Worm (Caenorhabditis elegans) whole organism, late embryonic: Measurements from ENCODE around the gene srv-11.

Experiments
- K02D7.2 ChIP-seq: sonication (generic microtip); optimal IDR thresholded peaks from 2 replicates; lab custom pipeline; 2017; ENCODE audit warnings: mild to moderate bottlenecking, missing genetic modification characterization, missing compliant biosample characterization
- K09A11.1 ChIP-seq: sonication (generic microtip); optimal IDR thresholded peaks from 2 replicates; lab custom pipeline; 2017; ENCODE audit warnings: antibody characterized with exemption, mild to moderate bottlenecking, missing genetic modification characterization, missing compliant biosample characterization; ENCODE audit not compliant: insufficient read depth
- ama-1 ChIP-seq: fragments of 150-350 bp; optimal IDR thresholded peaks from 2 replicates; lab custom pipeline; 2014
- ceh-6 ChIP-seq: fragments of 200-800 bp; sonication (Bioruptor generic); optimal IDR thresholded peaks from 2 replicates; lab custom pipeline; 2018; ENCODE audit warnings: mild to moderate bottlenecking, missing genetic modification characterization, missing compliant biosample characterization
- ceh-9 ChIP-seq: sonication (generic microtip); optimal IDR thresholded peaks from 2 replicates; lab custom pipeline; 2016; ENCODE audit warnings: mild to moderate bottlenecking, missing genetic modification characterization, inconsistent platforms, missing compliant biosample characterization
- fkh-10 ChIP-seq: fragments of 150-350 bp; optimal IDR thresholded peaks from 2 replicates; lab custom pipeline; 2014; ENCODE audit warnings: missing biosample characterization, missing genetic modification reagents, missing genetic modification characterization
- madf-2 ChIP-seq: sonication (generic microtip); optimal IDR thresholded peaks from 2 replicates; lab custom pipeline; 2017; ENCODE audit warnings: missing genetic modification characterization, missing compliant biosample characterization
- odd-2 ChIP-seq: sonication (generic microtip); optimal IDR thresholded peaks from 2 replicates; lab custom pipeline; 2017; ENCODE audit warnings: antibody characterized with exemption, mild to moderate bottlenecking, missing genetic modification characterization, missing compliant biosample characterization
- pax-1 ChIP-seq: fragments of 150-350 bp; optimal IDR thresholded peaks from 2 replicates; lab custom pipeline; 2014; ENCODE audit warnings: missing biosample characterization, missing genetic modification characterization
- pqm-1 ChIP-seq: sonication (generic microtip); optimal IDR thresholded peaks from 2 replicates; lab custom pipeline; 2016; ENCODE audit warnings: missing genetic modification characterization, missing compliant biosample characterization
- ttx-3 ChIP-seq: sonication (generic microtip); optimal IDR thresholded peaks from 2 replicates; lab custom pipeline; 2016; ENCODE audit warnings: missing genetic modification reagents, missing genetic modification characterization, missing compliant biosample characterization

DNA sequence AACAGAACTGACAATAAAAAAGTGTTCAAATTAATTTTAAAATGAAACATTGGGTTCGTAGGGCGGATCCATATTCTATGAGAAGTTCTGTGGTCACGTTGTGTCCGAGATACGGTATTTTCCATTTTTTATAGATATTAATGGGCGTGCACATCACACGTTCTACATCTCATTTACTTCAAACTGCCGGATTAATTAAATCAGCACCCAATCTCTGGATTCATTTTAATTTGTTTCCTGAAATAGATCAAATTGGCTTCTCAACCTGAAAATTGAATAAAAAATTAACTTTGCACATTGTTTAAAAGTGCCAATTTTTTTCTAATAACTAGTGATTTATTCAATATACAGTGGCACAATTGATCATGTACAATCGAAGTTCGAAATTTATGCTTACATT lies 29.9 kb downstream of the srv-11 start:
- TF ChIP-seq pqm-1 (tag; lab: Kevin White, UChicago) (no peak), fkh-10 (GFP tag; lab: Kevin White, UChicago) (no peak), ttx-3 (tag; lab: Kevin White, UChicago) (no peak), madf-2 (no peak), pax-1 (tag; lab: Kevin White, UChicago) (no peak), K02D7.2 (tag; lab: Kevin White, UChicago) (no peak), K09A11.1 (no peak), ceh-6 (no peak), ceh-9 (tag; lab: Kevin White, UChicago) (no peak), ama-1 (lab: Kevin White, UChicago) (no peak), odd-2 (no peak)
